Worm (Caenorhabditis elegans) whole organism, L2 larva: ENCODE data around the gene cyp-33E3.
A peak's percentile ranks its signal among the peaks of the same experiment; 100 is the strongest.

Experiments used
- C34F6.9 ChIP-seq: fragments of 150-350 bp; optimal IDR thresholded peaks from 2 replicates; lab custom pipeline; 2014; ENCODE audit warnings: missing biosample characterization, missing genetic modification characterization
- F13H6.1 ChIP-seq: sonication (generic microtip); optimal IDR thresholded peaks from 2 replicates; lab custom pipeline; 2016; ENCODE audit warnings: missing genetic modification characterization, missing compliant biosample characterization
- Y55F3AM.14 ChIP-seq: fragments of 200-800 bp; sonication (Bioruptor generic); optimal IDR thresholded peaks from 2 replicates; lab custom pipeline; 2018; ENCODE audit warnings: mild to moderate bottlenecking, missing genetic modification characterization, missing compliant biosample characterization
- ZK546.5 ChIP-seq: sonication (generic microtip); optimal IDR thresholded peaks from 2 replicates; lab custom pipeline; 2017; ENCODE audit warnings: missing biosample characterization, missing genetic modification characterization
- alr-1 ChIP-seq: fragments of 150-350 bp; optimal IDR thresholded peaks from 2 replicates; lab custom pipeline; 2014; ENCODE audit warnings: missing biosample characterization, missing genetic modification characterization
- aly-2 ChIP-seq: fragments of 150-350 bp; optimal IDR thresholded peaks from 2 replicates; lab custom pipeline; 2014; ENCODE audit warnings: missing biosample characterization, missing genetic modification characterization
- ama-1 ChIP-seq: fragments of 150-350 bp; optimal IDR thresholded peaks from 2 replicates; lab custom pipeline; 2018; ENCODE audit warnings: inconsistent platforms
- blmp-1 ChIP-seq: sonication (generic microtip); optimal IDR thresholded peaks from 2 replicates; lab custom pipeline; 2017; ENCODE audit warnings: missing genetic modification characterization, mild to moderate bottlenecking, missing compliant biosample characterization, antibody characterized with exemption, moderate library complexity; ENCODE audit not compliant: insufficient read depth
- ceh-16 ChIP-seq: fragments of 150-350 bp; optimal IDR thresholded peaks from 2 replicates; lab custom pipeline; 2014; ENCODE audit warnings: missing biosample characterization, missing genetic modification characterization
- ceh-82 ChIP-seq: fragments of 150-350 bp; optimal IDR thresholded peaks from 2 replicates; lab custom pipeline; 2014; ENCODE audit warnings: missing biosample characterization, missing genetic modification characterization
- crh-2 ChIP-seq: sonication (generic microtip); optimal IDR thresholded peaks from 2 replicates; lab custom pipeline; 2017; ENCODE audit warnings: missing biosample characterization, missing genetic modification characterization
- dmd-4 ChIP-seq: sonication (generic microtip); optimal IDR thresholded peaks from 2 replicates; lab custom pipeline; 2017; ENCODE audit warnings: missing biosample characterization, missing genetic modification characterization
- egl-27 ChIP-seq: sonication (generic microtip); optimal IDR thresholded peaks from 3 replicates; lab custom pipeline; 2017; ENCODE audit warnings: missing biosample characterization, missing genetic modification reagents, missing genetic modification characterization
- elt-1 ChIP-seq: fragments of 150-350 bp; optimal IDR thresholded peaks from 2 replicates; lab custom pipeline; 2014; ENCODE audit warnings: missing biosample characterization, missing genetic modification characterization
- elt-3 ChIP-seq: sonication (generic microtip); optimal IDR thresholded peaks from 2 replicates; lab custom pipeline; 2017; ENCODE audit warnings: missing biosample characterization, missing genetic modification characterization
- fos-1 ChIP-seq: fragments of 150-350 bp; optimal IDR thresholded peaks from 2 replicates; lab custom pipeline; 2014; ENCODE audit warnings: missing biosample characterization, missing genetic modification characterization
- gmeb-1 ChIP-seq: fragments of 150-350 bp; optimal IDR thresholded peaks from 2 replicates; lab custom pipeline; 2014; ENCODE audit warnings: missing biosample characterization, missing genetic modification characterization
- lsy-2 ChIP-seq, 2 experiments: fragments of 150-350 bp in 1 of 2; sonication (generic microtip) in 1 of 2; optimal IDR thresholded peaks; 2 replicates each; lab custom pipeline; 2014 to 2017; ENCODE audit warnings: missing biosample characterization in 2 of 2, missing genetic modification characterization in 2 of 2
- mbf-1 ChIP-seq: sonication (generic microtip); optimal IDR thresholded peaks from 2 replicates; lab custom pipeline; 2017; ENCODE audit warnings: missing biosample characterization, missing genetic modification characterization
- mdl-1 ChIP-seq, 2 experiments: fragments of 150-350 bp in 1 of 2; sonication (generic microtip) in 1 of 2; optimal IDR thresholded peaks; 2 replicates each; lab custom pipeline; 2017; ENCODE audit warnings: missing biosample characterization in 2 of 2, missing genetic modification characterization in 2 of 2
- nhr-10 ChIP-seq: sonication (generic microtip); optimal IDR thresholded peaks from 2 replicates; lab custom pipeline; 2017; ENCODE audit warnings: missing biosample characterization, missing genetic modification characterization
- nhr-11 ChIP-seq: fragments of 150-350 bp; optimal IDR thresholded peaks from 2 replicates; lab custom pipeline; 2014; ENCODE audit warnings: missing biosample characterization, missing genetic modification characterization
- nhr-129 ChIP-seq: fragments of 150-350 bp; optimal IDR thresholded peaks from 2 replicates; lab custom pipeline; 2014; ENCODE audit warnings: missing biosample characterization, missing genetic modification characterization
- nhr-237 ChIP-seq: fragments of 150-350 bp; optimal IDR thresholded peaks from 2 replicates; lab custom pipeline; 2014; ENCODE audit warnings: missing biosample characterization, missing genetic modification characterization
- nhr-25 ChIP-seq: fragments of 150-350 bp; sonication (generic microtip); optimal IDR thresholded peaks from 3 replicates; lab custom pipeline; 2014; ENCODE audit warnings: missing biosample characterization, missing genetic modification characterization
- nhr-77 ChIP-seq: fragments of 150-350 bp; optimal IDR thresholded peaks from 2 replicates; lab custom pipeline; 2014; ENCODE audit warnings: missing biosample characterization, missing genetic modification characterization
- peb-1 ChIP-seq: fragments of 150-350 bp; optimal IDR thresholded peaks from 2 replicates; lab custom pipeline; 2014; ENCODE audit warnings: missing biosample characterization, missing genetic modification characterization
- sem-4 ChIP-seq: fragments of 150-350 bp; optimal IDR thresholded peaks from 2 replicates; lab custom pipeline; 2014; ENCODE audit warnings: missing biosample characterization, missing genetic modification reagents, missing genetic modification characterization
- skn-1 ChIP-seq: sonication (generic microtip); optimal IDR thresholded peaks from 2 replicates; lab custom pipeline; 2017; ENCODE audit warnings: missing biosample characterization, missing genetic modification characterization
- sma-3 ChIP-seq: sonication (generic microtip); optimal IDR thresholded peaks from 2 replicates; lab custom pipeline; 2016; ENCODE audit warnings: missing genetic modification reagents, missing genetic modification characterization, missing compliant biosample characterization
- sma-9 ChIP-seq, 2 experiments: fragments of 150-350 bp in 1 of 2; sonication (generic microtip) in 1 of 2; optimal IDR thresholded peaks; 2 replicates each; lab custom pipeline; 2014 to 2016; ENCODE audit warnings: missing genetic modification characterization in 2 of 2, mild to moderate bottlenecking in 1 of 2, missing biosample characterization in 1 of 2, missing compliant biosample characterization in 1 of 2, missing genetic modification reagents in 1 of 2, moderate library complexity in 1 of 2
- unc-39 ChIP-seq: fragments of 150-350 bp; optimal IDR thresholded peaks from 2 replicates; lab custom pipeline; 2014; ENCODE audit warnings: missing biosample characterization, missing genetic modification characterization
- unc-55 ChIP-seq: fragments of 150-350 bp; sonication (generic microtip); optimal IDR thresholded peaks from 3 replicates; lab custom pipeline; 2014; ENCODE audit warnings: missing biosample characterization, missing genetic modification reagents, missing genetic modification characterization
- zag-1 ChIP-seq: fragments of 150-350 bp; optimal IDR thresholded peaks from 2 replicates; lab custom pipeline; 2014; ENCODE audit warnings: missing biosample characterization, missing genetic modification characterization
- ztf-1 ChIP-seq: fragments of 200-800 bp; sonication (Bioruptor generic); conservative IDR thresholded peaks from 2 replicates; pipeline ENCODE4 v1.3.6; 2022; ENCODE audit warnings: missing genetic modification characterization, missing compliant biosample characterization
- ztf-11 ChIP-seq: sonication (generic microtip); optimal IDR thresholded peaks from 2 replicates; lab custom pipeline; 2017; ENCODE audit warnings: missing biosample characterization, missing genetic modification characterization
- ztf-4 ChIP-seq: fragments of 150-350 bp; optimal IDR thresholded peaks from 2 replicates; lab custom pipeline; 2014; ENCODE audit warnings: missing biosample characterization, missing genetic modification characterization

The cyp-33E3 gene

DNA sequence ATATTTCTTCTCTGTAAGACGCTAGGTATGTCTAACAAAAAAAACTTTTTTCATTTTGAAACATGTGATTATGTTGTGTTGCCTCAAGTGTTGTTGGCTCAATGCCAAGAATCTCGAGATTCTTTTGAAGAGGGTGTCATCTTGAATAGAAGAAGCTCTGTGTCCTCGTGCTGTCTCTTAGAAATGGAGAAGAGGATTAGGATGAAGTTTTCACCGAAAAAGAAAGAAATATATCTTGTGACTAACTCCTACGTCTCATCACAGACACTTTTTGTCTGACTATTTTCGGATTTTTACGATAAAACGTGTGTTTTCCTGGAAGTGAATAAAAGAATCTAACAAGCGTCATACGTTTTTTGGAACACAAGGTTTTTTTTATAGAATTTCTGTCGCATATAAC is 27.2 kb upstream of the cyp-33E3 start:
- TF ChIP-seq ztf-1 (GFP tag; lab: Robert Waterston, UW) = no peak
- TF ChIP-seq nhr-77 (tag; lab: Kevin White, UChicago) = no peak
- TF ChIP-seq alr-1 (tag; lab: Kevin White, UChicago) = no peak
- TF ChIP-seq C34F6.9 (tag; lab: Kevin White, UChicago) = peak; percentile 29
- TF ChIP-seq unc-55 (GFP tag; lab: Kevin White, UChicago) = no peak
- no peak for TF ChIP-seq elt-3 (tag; lab: Kevin White, UChicago)
- peak; percentile 16 for TF ChIP-seq sma-9 (GFP tag; optimal IDR thresholded peaks at IDR 0.05; lab: Kevin White, UChicago)
- no peak for TF ChIP-seq sma-9 (tag; optimal IDR thresholded peaks at IDR 0.05; lab: Kevin White, UChicago)
- TF ChIP-seq ztf-4 = no peak
- TF ChIP-seq crh-2 (tag; lab: Kevin White, UChicago) = peak; percentile 45
- TF ChIP-seq unc-39 = no peak
- TF ChIP-seq, all 48 proteins: peak for 3

DNA sequence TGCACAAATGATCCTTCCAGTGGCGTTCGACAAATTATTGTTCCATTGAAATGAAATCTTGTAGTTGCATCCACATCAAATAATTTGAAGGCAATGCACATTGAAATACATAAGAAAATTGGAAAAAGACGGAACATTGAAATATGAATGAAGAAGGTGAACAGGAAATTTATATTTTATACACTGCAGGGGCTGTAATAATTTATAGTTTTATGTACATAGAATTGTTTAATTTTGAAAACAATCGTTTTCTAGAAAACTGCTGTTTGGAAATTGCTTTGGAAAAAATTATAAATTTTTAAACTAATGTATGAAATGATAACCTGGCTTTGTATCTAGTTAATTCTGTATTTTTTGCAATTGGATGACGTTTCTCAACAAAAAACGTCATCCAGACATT is 19.5 kb upstream of the cyp-33E3 start, which contains the start of gene Y59H11AR.3:
Gene Y59H11AR.3, minus strand, starts transcription at position 101 of the 400 bp plus-strand sequence.
- TF ChIP-seq ceh-82 (tag; lab: Kevin White, UChicago) (no peak), egl-27 (tag; lab: Kevin White, UChicago) (no peak), F13H6.1 (no peak), nhr-77 (tag; lab: Kevin White, UChicago) (no peak), gmeb-1 (tag; lab: Kevin White, UChicago) (no peak), skn-1 (no peak), sem-4 (tag; lab: Kevin White, UChicago) (no peak), blmp-1 (tag; lab: Kevin White, UChicago) (no peak), Y55F3AM.14 (GFP tag; lab: Kevin White, UChicago) (no peak), zag-1 (tag; lab: Kevin White, UChicago) (no peak), mdl-1 (tag; optimal IDR thresholded peaks at IDR 0.05; lab: Kevin White, UChicago) (no peak), aly-2 (tag; lab: Kevin White, UChicago) (no peak), mbf-1 (no peak)

DNA sequence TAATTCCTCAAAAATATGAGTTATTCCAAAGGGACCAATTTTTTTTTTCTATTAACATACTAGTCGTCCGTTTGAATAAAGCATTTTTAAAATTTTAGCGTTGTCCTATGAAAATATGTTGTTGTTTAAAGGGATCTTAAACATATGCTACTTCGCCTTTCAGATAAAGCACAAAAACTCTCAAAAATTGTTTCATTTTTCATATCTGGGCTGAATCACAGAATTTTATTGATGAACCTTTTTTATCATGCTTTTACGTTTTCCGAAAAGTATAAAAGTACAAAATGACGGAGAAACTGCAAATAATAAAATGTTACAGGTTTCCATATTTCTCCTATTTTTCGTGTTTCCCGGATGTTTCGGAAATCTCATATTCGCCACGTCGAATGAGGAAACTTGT is 19.0 kb upstream of the cyp-33E3 start, which contains the start of gene clec-181:
Gene clec-181, plus strand, starts transcription at position 301 of the 400 bp plus-strand sequence.
- TF ChIP-seq ceh-16 (tag; lab: Kevin White, UChicago) (no peak), gmeb-1 (tag; lab: Kevin White, UChicago) (no peak), blmp-1 (tag; lab: Kevin White, UChicago) (no peak), ZK546.5 (tag; lab: Kevin White, UChicago) (no peak), F13H6.1 (no peak), C34F6.9 (tag; lab: Kevin White, UChicago) (no peak)
- TF ChIP-seq, all 48 proteins: peak for 0

DNA sequence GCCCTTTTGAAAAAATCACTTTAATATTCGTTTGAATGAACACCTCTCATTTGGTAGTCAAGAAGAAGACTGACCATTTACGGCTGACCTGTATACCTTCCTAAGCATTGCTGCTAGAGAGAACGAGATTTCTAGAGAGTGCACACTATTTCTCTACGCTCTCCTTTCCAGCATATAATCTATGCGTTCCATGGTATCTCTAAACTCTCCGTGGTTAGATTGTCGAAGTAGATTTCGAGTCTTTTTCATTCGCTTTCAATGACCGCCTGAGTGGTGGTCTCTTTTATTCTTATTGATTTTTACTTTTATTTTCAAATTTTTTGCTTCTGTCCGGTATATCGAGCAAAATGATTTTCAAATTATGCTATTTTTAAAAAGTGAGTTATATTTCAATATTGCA is 17.3 kb upstream of the cyp-33E3 start:
- TF ChIP-seq unc-55 (GFP tag; lab: Kevin White, UChicago) (peak; percentile 56), blmp-1 (tag; lab: Kevin White, UChicago) (peak; percentile 1), C34F6.9 (tag; lab: Kevin White, UChicago) (peak; percentile 54), sem-4 (tag; lab: Kevin White, UChicago) (no peak), lsy-2 (tag; optimal IDR thresholded peaks at IDR 0.05; lab: Kevin White, UChicago) (peak; percentile 8 to 57), crh-2 (tag; lab: Kevin White, UChicago) (peak; percentile 5), alr-1 (tag; lab: Kevin White, UChicago) (no peak), sma-9 (GFP tag; optimal IDR thresholded peaks at IDR 0.05; lab: Kevin White, UChicago) (peak; percentile 52), sma-9 (tag; optimal IDR thresholded peaks at IDR 0.05; lab: Kevin White, UChicago) (no peak), nhr-129 (peak; percentile 24), gmeb-1 (tag; lab: Kevin White, UChicago) (peak; percentile 13)

DNA sequence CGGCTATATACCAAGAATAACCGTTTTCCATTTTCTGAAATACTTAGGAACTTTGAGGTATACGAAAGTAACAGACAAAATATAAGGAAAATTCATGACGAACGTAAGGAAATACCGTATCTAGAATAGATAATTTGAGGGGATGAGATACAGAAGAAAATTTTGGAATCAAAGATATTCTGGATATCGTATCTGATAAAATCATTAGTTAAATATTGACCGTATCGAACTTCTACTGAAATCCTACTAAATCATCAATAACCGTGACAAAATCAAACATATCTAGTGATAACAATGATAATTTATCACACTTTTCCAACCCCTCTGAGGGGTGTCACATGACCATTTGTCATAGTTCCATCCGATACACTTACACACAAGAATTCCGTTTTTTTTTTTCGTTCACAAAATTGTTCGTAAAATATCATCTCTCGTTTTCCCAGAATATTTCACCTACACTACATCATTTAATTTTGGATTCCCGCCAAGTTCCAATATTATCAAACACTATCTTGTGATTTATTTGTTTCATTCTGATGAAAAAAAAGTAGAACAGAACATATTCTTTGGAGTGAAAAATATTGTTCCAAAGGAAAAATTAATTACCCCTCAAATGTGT is 14.0 kb upstream of the cyp-33E3 start, which contains the start of gene Y59H11AR.4:
Gene Y59H11AR.4, minus strand, starts transcription at position 51 of the 619 bp plus-strand sequence.
- TF ChIP-seq sma-9 (GFP tag; optimal IDR thresholded peaks at IDR 0.05; lab: Kevin White, UChicago) (peak; percentile 6), sma-9 (tag; optimal IDR thresholded peaks at IDR 0.05; lab: Kevin White, UChicago) (no peak), peb-1 (tag; lab: Kevin White, UChicago) (no peak)

DNA sequence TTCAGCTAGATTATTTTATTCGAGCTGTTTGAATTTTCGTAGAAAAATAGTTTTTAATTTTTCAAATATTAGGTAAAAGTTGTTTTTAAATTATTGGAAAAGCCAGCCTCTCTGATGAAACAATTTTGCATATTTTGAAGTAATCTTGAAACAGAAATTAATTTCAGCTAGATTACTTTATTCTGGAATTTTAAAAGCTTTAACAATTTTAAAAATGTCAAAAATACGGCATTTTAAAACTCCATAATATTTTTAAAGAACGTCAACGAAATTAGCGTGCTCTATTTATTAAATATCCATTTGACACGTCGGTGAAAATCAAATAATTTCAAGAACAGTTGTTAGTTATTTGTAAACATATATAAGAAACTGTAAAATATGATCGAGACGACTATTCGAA is 11.9 kb upstream of the cyp-33E3 start, which contains the start of gene Y59H11AR.10:
Gene Y59H11AR.10, plus strand, starts transcription at position 301 of the 400 bp plus-strand sequence.
- no peak for TF ChIP-seq fos-1 (tag; lab: Kevin White, UChicago)
- TF ChIP-seq nhr-10 (tag; lab: Kevin White, UChicago) = no peak
- TF ChIP-seq Y55F3AM.14 (GFP tag; lab: Kevin White, UChicago) = no peak
- no peak for TF ChIP-seq sma-3 (GFP tag; lab: Kevin White, UChicago)
- TF ChIP-seq nhr-237 (tag; lab: Kevin White, UChicago) = no peak
- no peak for TF ChIP-seq elt-3 (tag; lab: Kevin White, UChicago)
- TF ChIP-seq ztf-11 = no peak
- TF ChIP-seq dmd-4 (tag; lab: Kevin White, UChicago) = no peak
- TF ChIP-seq elt-1 = no peak
- TF ChIP-seq ztf-4 = no peak
- TF ChIP-seq nhr-25 (tag; lab: Kevin White, UChicago) = no peak
- no peak for TF ChIP-seq nhr-11 (tag; lab: Kevin White, UChicago)
- no peak for TF ChIP-seq ama-1 (lab: Kevin White, UChicago)
- TF ChIP-seq nhr-77 (tag; lab: Kevin White, UChicago) = no peak
- TF ChIP-seq, all 48 proteins: peak for 0
